Fruit fly (Drosophila melanogaster): ENCODE results near the gene Ype.

Ype gene

DNA sequence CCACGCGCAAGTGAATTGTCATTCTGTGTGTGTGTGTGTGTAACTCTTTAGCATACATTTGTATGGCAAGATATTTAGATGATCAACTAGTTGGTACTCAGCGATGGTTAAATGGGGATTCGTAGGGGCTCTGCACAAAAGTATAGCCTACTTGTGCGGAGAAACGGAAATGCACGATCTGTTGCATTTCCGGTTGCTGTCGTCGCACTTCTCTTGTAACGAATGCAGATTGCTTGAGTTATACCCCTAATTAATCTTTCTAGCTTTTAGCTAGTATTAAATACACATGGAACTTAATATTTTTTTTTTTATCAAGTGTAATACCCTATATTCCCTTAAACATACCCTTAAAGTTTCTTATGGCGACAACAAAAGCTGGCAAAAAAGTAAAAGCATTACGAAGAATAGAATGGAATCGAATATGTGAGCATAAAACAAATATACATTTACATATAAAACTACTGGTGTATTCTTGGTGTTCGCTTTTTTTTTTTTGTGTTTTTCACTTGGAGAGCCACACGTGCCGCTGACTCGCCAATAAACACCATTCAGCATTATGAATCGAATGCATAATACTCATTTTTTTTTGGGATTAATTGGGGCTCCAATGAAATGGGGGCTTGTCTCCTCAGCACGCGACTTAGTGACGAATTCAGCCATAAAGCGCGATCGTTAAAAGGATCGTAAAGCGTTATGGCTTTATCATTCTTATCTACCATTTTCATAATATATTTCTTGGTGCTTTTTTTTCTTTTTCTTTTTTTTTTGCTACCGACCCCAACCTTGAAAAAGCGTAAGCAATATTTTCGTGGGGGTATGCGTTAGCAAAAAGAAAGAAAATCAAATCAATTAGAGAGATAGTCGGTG, 4.2 kb upstream of the Ype start (continued):
- no peak for TF ChIP-seq so (GFP tag; IDR thresholded peaks at IDR 0.05)
- TF ChIP-seq nerfin-1 (tag; optimal IDR thresholded peaks at IDR 0.05) = no peak
- TF ChIP-seq eyg (GFP tag; optimal IDR thresholded peaks at IDR 0.05) = peak; percentile 12
- TF ChIP-seq Hr39 (optimal IDR thresholded peaks at IDR 0.05) = no peak
- no peak for TF ChIP-seq hbn (GFP tag; IDR thresholded peaks at IDR 0.05; ENCODE audit: partially characterized antibody)
- no peak for TF ChIP-seq Nf-YA (GFP tag; IDR thresholded peaks at IDR 0.05)
- no peak for TF ChIP-seq Rx (GFP tag; IDR thresholded peaks at IDR 0.05)
- TF ChIP-seq Trl (optimal IDR thresholded peaks at IDR 0.05) = no peak
- peak; percentile 47 for TF ChIP-seq Trl (GFP tag; optimal IDR thresholded peaks at IDR 0.05)
- peak in 1 of 2 experiments; percentile 23 for TF ChIP-seq Hr51 (GFP tag; optimal IDR thresholded peaks at IDR 0.05)
- TF ChIP-seq CG6813 (GFP tag; optimal IDR thresholded peaks at IDR 0.05) = peak; percentile 51
- no peak for TF ChIP-seq abd-A (tag; optimal IDR thresholded peaks at IDR 0.05)
- TF ChIP-seq emc (GFP tag; optimal IDR thresholded peaks at IDR 0.05) = peak; percentile 39
- TF ChIP-seq CG9817 (tag; optimal IDR thresholded peaks at IDR 0.05) = peak; percentile 43
- no peak for TF ChIP-seq dan (GFP tag; IDR thresholded peaks at IDR 0.05)
- TF ChIP-seq CG4360 (GFP tag; IDR thresholded peaks at IDR 0.05) = no peak
- TF ChIP-seq CG31388 (GFP tag; optimal IDR thresholded peaks at IDR 0.05) = no peak
- no peak for TF ChIP-seq ab (GFP tag; optimal IDR thresholded peaks at IDR 0.05)
- TF ChIP-seq CG10267 (tag; optimal IDR thresholded peaks at IDR 0.05) = no peak
- TF ChIP-seq CG13894 (tag; optimal IDR thresholded peaks at IDR 0.05) = no peak
- no peak for TF ChIP-seq CkIIα-i1 (GFP tag; IDR thresholded peaks at IDR 0.05)
- no peak for TF ChIP-seq sisA (GFP tag; IDR thresholded peaks at IDR 0.05)
- 0 out of 2 replicates have a peak, but pooled peaks have one; percentile 42 for TF ChIP-seq ham (GFP tag; IDR thresholded peaks at IDR 0.05)
- TF ChIP-seq vfl (GFP tag; optimal IDR thresholded peaks at IDR 0.05) = peak; percentile 51
- no peak for TF ChIP-seq bsh (GFP tag; optimal IDR thresholded peaks at IDR 0.05)
- TF ChIP-seq ssp (GFP tag; IDR thresholded peaks at IDR 0.05) = no peak
- TF ChIP-seq run (tag; optimal IDR thresholded peaks at IDR 0.05) = no peak
- TF ChIP-seq aop (GFP tag; IDR thresholded peaks at IDR 0.05) = no peak
- TF ChIP-seq disco-r (GFP tag; optimal IDR thresholded peaks at IDR 0.05) = no peak
- no peak for TF ChIP-seq CG1602 (GFP tag; optimal IDR thresholded peaks at IDR 0.05)
- TF ChIP-seq CG9215 (GFP tag; IDR thresholded peaks at IDR 0.05) = peak; percentile 74
- no peak for TF ChIP-seq Jarid2 (GFP tag; optimal IDR thresholded peaks at IDR 0.05)
- peak; percentile 36 for TF ChIP-seq Chrac-16 (GFP tag; optimal IDR thresholded peaks at IDR 0.05)
- peak; percentile 34 for TF ChIP-seq CG8944 (GFP tag; optimal IDR thresholded peaks at IDR 0.05)
- TF ChIP-seq CG10366 (GFP tag; IDR thresholded peaks at IDR 0.05) = no peak
- TF ChIP-seq CG10979 (tag; optimal IDR thresholded peaks at IDR 0.05) = no peak
- no peak for TF ChIP-seq kni (GFP tag; optimal IDR thresholded peaks at IDR 0.05)
- TF ChIP-seq CG11695 (GFP tag; IDR thresholded peaks at IDR 0.05) = 0 out of 3 replicates have a peak, but pooled peaks have one; percentile 13
- peak; percentile 81 for TF ChIP-seq CG32532 (GFP tag; IDR thresholded peaks at IDR 0.05)
- TF ChIP-seq hkb (optimal IDR thresholded peaks at IDR 0.05) = no peak
- TF ChIP-seq hkb (GFP tag; IDR thresholded peaks at IDR 0.05) = no peak
- TF ChIP-seq CG34422 (GFP tag; IDR thresholded peaks at IDR 0.05) = no peak
- TF ChIP-seq Dek (tag; optimal IDR thresholded peaks at IDR 0.05) = peak; percentile 61
- TF ChIP-seq Sry-β (GFP tag; optimal IDR thresholded peaks at IDR 0.05) = no peak
- no peak for TF ChIP-seq CG5180 (GFP tag; optimal IDR thresholded peaks at IDR 0.05)
- no peak for TF ChIP-seq CG11723 (GFP tag; optimal IDR thresholded peaks at IDR 0.05)
- TF ChIP-seq CG15269 (tag; optimal IDR thresholded peaks at IDR 0.05) = peak; percentile 59
- TF ChIP-seq Tbp (GFP tag; optimal IDR thresholded peaks at IDR 0.05) = no peak
- no peak for TF ChIP-seq ac (GFP tag; optimal IDR thresholded peaks at IDR 0.05)
- peak; percentile 61 for TF ChIP-seq CG7839 (tag; optimal IDR thresholded peaks at IDR 0.05)
